Fruit fly (Drosophila melanogaster) whole organism, wandering third instar larva: ENCODE data around the gene CG6066.

Source experiments
- Dfd ChIP-seq: fragments of >200 bp; optimal IDR thresholded peaks from 2 replicates; lab custom pipeline; 2017; ENCODE audit warnings: missing biosample characterization, missing genetic modification characterization
- Hr78 ChIP-seq: fragments of >200 bp; optimal IDR thresholded peaks from 2 replicates; lab custom pipeline; 2017; ENCODE audit warnings: missing biosample characterization, missing genetic modification characterization
- Hr83 ChIP-seq: fragments of 200-300 bp; sonication (Bioruptor generic); optimal IDR thresholded peaks from 2 replicates; lab custom pipeline; 2016; ENCODE audit warnings: missing biosample characterization, mild to moderate bottlenecking, missing genetic modification characterization, moderate library complexity; ENCODE audit not compliant: poor library complexity, severe bottlenecking
- br ChIP-seq: fragments of 200-800 bp; sonication (Bioruptor generic); optimal IDR thresholded peaks from 2 replicates; lab custom pipeline; 2016; ENCODE audit warnings: missing biosample characterization, missing genetic modification characterization
- pan ChIP-seq: fragments of >200 bp; optimal IDR thresholded peaks from 2 replicates; lab custom pipeline; 2017
- rgr ChIP-seq: fragments of 200-800 bp; sonication (Bioruptor generic); optimal IDR thresholded peaks from 3 replicates; lab custom pipeline; 2016; ENCODE audit warnings: missing biosample characterization, mild to moderate bottlenecking, missing genetic modification characterization
- sage ChIP-seq: fragments of 200-800 bp; sonication (Bioruptor generic); optimal IDR thresholded peaks from 2 replicates; lab custom pipeline; 2016; ENCODE audit warnings: missing biosample characterization, mild to moderate bottlenecking, missing genetic modification characterization

DNA sequence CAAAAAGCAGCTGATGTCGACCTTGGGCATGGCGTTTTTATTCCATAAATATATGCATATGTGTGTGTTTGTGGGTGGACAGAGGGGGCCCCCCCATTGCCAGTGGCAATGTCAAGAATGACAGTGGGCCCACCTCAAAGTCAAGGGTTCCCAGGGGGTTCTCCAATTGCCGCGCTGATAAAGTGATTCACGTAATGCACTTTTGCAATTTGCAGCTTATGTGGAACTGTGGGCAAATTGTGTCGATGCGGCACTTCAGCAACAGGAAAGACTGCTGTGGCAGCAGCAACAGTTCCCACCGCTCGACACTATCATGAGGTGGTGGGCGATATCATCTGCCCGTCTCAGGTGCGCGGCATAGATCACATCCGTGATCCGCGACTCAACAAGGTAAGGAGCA, 37.5 kb upstream of the CG6066 start:
- no peak for TF ChIP-seq br (GFP tag; lab: Kevin White, UChicago)
- TF ChIP-seq Dfd (GFP tag; lab: Kevin White, UChicago) = no peak
- no peak for TF ChIP-seq Hr83
- TF ChIP-seq sage (GFP tag; lab: Kevin White, UChicago) = no peak
- TF ChIP-seq Hr78 (GFP tag; lab: Kevin White, UChicago) = no peak
- TF ChIP-seq pan (lab: Kevin White, UChicago) = no peak
- no peak for TF ChIP-seq rgr (GFP tag; lab: Kevin White, UChicago)
